Worm (Caenorhabditis elegans) whole organism, L2 larva: ENCODE results near the gene H20E11.2.

ENCODE experiments used
- C34F6.9 ChIP-seq: fragments of 150-350 bp; optimal IDR thresholded peaks from 2 replicates; lab custom pipeline; 2014; ENCODE audit warnings: missing biosample characterization, missing genetic modification characterization
- F13H6.1 ChIP-seq: sonication (generic microtip); optimal IDR thresholded peaks from 2 replicates; lab custom pipeline; 2016; ENCODE audit warnings: missing genetic modification characterization, missing compliant biosample characterization
- R02D3.7 ChIP-seq: fragments of 150-350 bp; optimal IDR thresholded peaks from 2 replicates; lab custom pipeline; 2014; ENCODE audit warnings: missing biosample characterization, missing genetic modification characterization
- Y55F3AM.14 ChIP-seq: fragments of 200-800 bp; sonication (Bioruptor generic); optimal IDR thresholded peaks from 2 replicates; lab custom pipeline; 2018; ENCODE audit warnings: mild to moderate bottlenecking, missing genetic modification characterization, missing compliant biosample characterization
- aly-2 ChIP-seq: fragments of 150-350 bp; optimal IDR thresholded peaks from 2 replicates; lab custom pipeline; 2014; ENCODE audit warnings: missing biosample characterization, missing genetic modification characterization
- blmp-1 ChIP-seq: sonication (generic microtip); optimal IDR thresholded peaks from 2 replicates; lab custom pipeline; 2017; ENCODE audit warnings: missing genetic modification characterization, mild to moderate bottlenecking, missing compliant biosample characterization, antibody characterized with exemption, moderate library complexity; ENCODE audit not compliant: insufficient read depth
- ceh-16 ChIP-seq: fragments of 150-350 bp; optimal IDR thresholded peaks from 2 replicates; lab custom pipeline; 2014; ENCODE audit warnings: missing biosample characterization, missing genetic modification characterization
- ceh-82 ChIP-seq: fragments of 150-350 bp; optimal IDR thresholded peaks from 2 replicates; lab custom pipeline; 2014; ENCODE audit warnings: missing biosample characterization, missing genetic modification characterization
- crh-2 ChIP-seq: sonication (generic microtip); optimal IDR thresholded peaks from 2 replicates; lab custom pipeline; 2017; ENCODE audit warnings: missing biosample characterization, missing genetic modification characterization
- dmd-4 ChIP-seq: sonication (generic microtip); optimal IDR thresholded peaks from 2 replicates; lab custom pipeline; 2017; ENCODE audit warnings: missing biosample characterization, missing genetic modification characterization
- egl-27 ChIP-seq: sonication (generic microtip); optimal IDR thresholded peaks from 3 replicates; lab custom pipeline; 2017; ENCODE audit warnings: missing biosample characterization, missing genetic modification reagents, missing genetic modification characterization
- elt-1 ChIP-seq: fragments of 150-350 bp; optimal IDR thresholded peaks from 2 replicates; lab custom pipeline; 2014; ENCODE audit warnings: missing biosample characterization, missing genetic modification characterization
- elt-3 ChIP-seq: sonication (generic microtip); optimal IDR thresholded peaks from 2 replicates; lab custom pipeline; 2017; ENCODE audit warnings: missing biosample characterization, missing genetic modification characterization
- fos-1 ChIP-seq: fragments of 150-350 bp; optimal IDR thresholded peaks from 2 replicates; lab custom pipeline; 2014; ENCODE audit warnings: missing biosample characterization, missing genetic modification characterization
- gmeb-1 ChIP-seq: fragments of 150-350 bp; optimal IDR thresholded peaks from 2 replicates; lab custom pipeline; 2014; ENCODE audit warnings: missing biosample characterization, missing genetic modification characterization
- lin-11 ChIP-seq: fragments of 150-350 bp; sonication (generic microtip); optimal IDR thresholded peaks from 2 replicates; lab custom pipeline; 2014; ENCODE audit warnings: missing biosample characterization, missing genetic modification characterization, inconsistent platforms, mixed read lengths
- lin-39 ChIP-seq: fragments of 150-350 bp; optimal IDR thresholded peaks from 2 replicates; lab custom pipeline; 2014; ENCODE audit warnings: missing biosample characterization, missing genetic modification reagents, missing genetic modification characterization
- mab-5 ChIP-seq: fragments of 150-350 bp; optimal IDR thresholded peaks from 2 replicates; lab custom pipeline; 2014; ENCODE audit warnings: missing biosample characterization, missing genetic modification characterization
- mbf-1 ChIP-seq: sonication (generic microtip); optimal IDR thresholded peaks from 2 replicates; lab custom pipeline; 2017; ENCODE audit warnings: missing biosample characterization, missing genetic modification characterization
- mdl-1 ChIP-seq, 2 experiments: fragments of 150-350 bp in 1 of 2; sonication (generic microtip) in 1 of 2; optimal IDR thresholded peaks; 2 replicates each; lab custom pipeline; 2017; ENCODE audit warnings: missing biosample characterization in 2 of 2, missing genetic modification characterization in 2 of 2
- nhr-10 ChIP-seq: sonication (generic microtip); optimal IDR thresholded peaks from 2 replicates; lab custom pipeline; 2017; ENCODE audit warnings: missing biosample characterization, missing genetic modification characterization
- nhr-11 ChIP-seq: fragments of 150-350 bp; optimal IDR thresholded peaks from 2 replicates; lab custom pipeline; 2014; ENCODE audit warnings: missing biosample characterization, missing genetic modification characterization
- nhr-12 ChIP-seq: fragments of 150-350 bp; optimal IDR thresholded peaks from 2 replicates; lab custom pipeline; 2014; ENCODE audit warnings: missing biosample characterization, missing genetic modification characterization
- nhr-129 ChIP-seq: fragments of 150-350 bp; optimal IDR thresholded peaks from 2 replicates; lab custom pipeline; 2014; ENCODE audit warnings: missing biosample characterization, missing genetic modification characterization
- nhr-23 ChIP-seq: fragments of 150-350 bp; optimal IDR thresholded peaks from 2 replicates; lab custom pipeline; 2014; ENCODE audit warnings: missing biosample characterization, missing genetic modification reagents, missing genetic modification characterization
- nhr-237 ChIP-seq: fragments of 150-350 bp; optimal IDR thresholded peaks from 2 replicates; lab custom pipeline; 2014; ENCODE audit warnings: missing biosample characterization, missing genetic modification characterization
- nhr-25 ChIP-seq: fragments of 150-350 bp; sonication (generic microtip); optimal IDR thresholded peaks from 3 replicates; lab custom pipeline; 2014; ENCODE audit warnings: missing biosample characterization, missing genetic modification characterization
- nhr-77 ChIP-seq: fragments of 150-350 bp; optimal IDR thresholded peaks from 2 replicates; lab custom pipeline; 2014; ENCODE audit warnings: missing biosample characterization, missing genetic modification characterization
- skn-1 ChIP-seq: sonication (generic microtip); optimal IDR thresholded peaks from 2 replicates; lab custom pipeline; 2017; ENCODE audit warnings: missing biosample characterization, missing genetic modification characterization
- sma-3 ChIP-seq: sonication (generic microtip); optimal IDR thresholded peaks from 2 replicates; lab custom pipeline; 2016; ENCODE audit warnings: missing genetic modification reagents, missing genetic modification characterization, missing compliant biosample characterization
- sma-9 ChIP-seq, 2 experiments: fragments of 150-350 bp in 1 of 2; sonication (generic microtip) in 1 of 2; optimal IDR thresholded peaks; 2 replicates each; lab custom pipeline; 2014 to 2016; ENCODE audit warnings: missing genetic modification characterization in 2 of 2, mild to moderate bottlenecking in 1 of 2, missing biosample characterization in 1 of 2, missing compliant biosample characterization in 1 of 2, missing genetic modification reagents in 1 of 2, moderate library complexity in 1 of 2
- unc-39 ChIP-seq: fragments of 150-350 bp; optimal IDR thresholded peaks from 2 replicates; lab custom pipeline; 2014; ENCODE audit warnings: missing biosample characterization, missing genetic modification characterization
- unc-55 ChIP-seq: fragments of 150-350 bp; sonication (generic microtip); optimal IDR thresholded peaks from 3 replicates; lab custom pipeline; 2014; ENCODE audit warnings: missing biosample characterization, missing genetic modification reagents, missing genetic modification characterization
- unc-62 ChIP-seq: fragments of 150-350 bp; optimal IDR thresholded peaks from 2 replicates; lab custom pipeline; 2014; ENCODE audit warnings: missing biosample characterization, missing genetic modification reagents, missing genetic modification characterization
- zag-1 ChIP-seq: fragments of 150-350 bp; optimal IDR thresholded peaks from 2 replicates; lab custom pipeline; 2014; ENCODE audit warnings: missing biosample characterization, missing genetic modification characterization
- ztf-1 ChIP-seq: fragments of 200-800 bp; sonication (Bioruptor generic); conservative IDR thresholded peaks from 2 replicates; pipeline ENCODE4 v1.3.6; 2022; ENCODE audit warnings: missing genetic modification characterization, missing compliant biosample characterization
- ztf-11 ChIP-seq: sonication (generic microtip); optimal IDR thresholded peaks from 2 replicates; lab custom pipeline; 2017; ENCODE audit warnings: missing biosample characterization, missing genetic modification characterization
- ztf-4 ChIP-seq: fragments of 150-350 bp; optimal IDR thresholded peaks from 2 replicates; lab custom pipeline; 2014; ENCODE audit warnings: missing biosample characterization, missing genetic modification characterization

The H20E11.2 gene

ce11 chrIV:6811808-6812207 is 15.8 kb upstream of the H20E11.2 start, which contains the start of gene ceh-48:
Gene ceh-48, plus strand, starts transcription at chrIV:6812108.
- TF ChIP-seq ztf-11 (tag; lab: Kevin White, UChicago) = no peak
- no peak for TF ChIP-seq dmd-4 (tag; lab: Kevin White, UChicago)
- TF ChIP-seq mbf-1 (tag; lab: Kevin White, UChicago) = no peak
- TF ChIP-seq fos-1 (tag; lab: Kevin White, UChicago) = no peak
- no peak for TF ChIP-seq unc-62 (GFP tag; lab: Kevin White, UChicago)

ce11 chrIV:6817554-6817953 is 10.0 kb upstream of the H20E11.2 start, which contains the start of gene C17H12.5:
Gene C17H12.5, minus strand, starts transcription at chrIV:6817654.
- TF ChIP-seq C34F6.9 (tag; lab: Kevin White, UChicago) (no peak), gmeb-1 (no peak), sma-3 (GFP tag; lab: Kevin White, UChicago) (no peak), ceh-82 (tag; lab: Kevin White, UChicago) (no peak), ztf-1 (no peak), nhr-25 (tag; lab: Kevin White, UChicago) (no peak), nhr-129 (tag; lab: Kevin White, UChicago) (no peak), nhr-77 (tag; lab: Kevin White, UChicago) (no peak), nhr-12 (tag; lab: Kevin White, UChicago) (no peak), unc-39 (tag; lab: Kevin White, UChicago) (no peak), elt-1 (tag; lab: Kevin White, UChicago) (no peak), egl-27 (tag; lab: Kevin White, UChicago) (no peak), zag-1 (tag; lab: Kevin White, UChicago) (no peak), ceh-16 (tag; lab: Kevin White, UChicago) (no peak), skn-1 (tag; lab: Kevin White, UChicago) (no peak)

- TF ChIP-seq nhr-23 (tag; lab: Kevin White, UChicago) = no peak
- TF ChIP-seq sma-9 (GFP tag; optimal IDR thresholded peaks at IDR 0.05; lab: Kevin White, UChicago) = peak; percentile 48
- TF ChIP-seq sma-9 (tag; optimal IDR thresholded peaks at IDR 0.05; lab: Kevin White, UChicago) = no peak
- no peak for TF ChIP-seq unc-55
- TF ChIP-seq fos-1 (tag; lab: Kevin White, UChicago) = peak; percentile 73
- TF ChIP-seq mbf-1 (tag; lab: Kevin White, UChicago) = no peak
- TF ChIP-seq aly-2 = no peak
- no peak for TF ChIP-seq skn-1 (tag; lab: Kevin White, UChicago)
- TF ChIP-seq, all 48 proteins: peak for 2
Measured at ce11 chrIV:6818369-6818768, 9.2 kb upstream of the H20E11.2 start, which contains the start of gene C17H12.8. Gene C17H12.8, plus strand, starts transcription at chrIV:6818703.

- TF ChIP-seq elt-1 (tag; lab: Kevin White, UChicago) (no peak), nhr-129 (tag; lab: Kevin White, UChicago) (no peak), ceh-16 (tag; lab: Kevin White, UChicago) (no peak), ceh-82 (tag; lab: Kevin White, UChicago) (no peak), dmd-4 (tag; lab: Kevin White, UChicago) (no peak), blmp-1 (tag; lab: Kevin White, UChicago) (no peak), sma-3 (GFP tag; lab: Kevin White, UChicago) (no peak), mab-5 (tag; lab: Kevin White, UChicago) (no peak), zag-1 (tag; lab: Kevin White, UChicago) (no peak), nhr-10 (tag; lab: Kevin White, UChicago) (no peak), unc-39 (tag; lab: Kevin White, UChicago) (no peak), F13H6.1 (no peak), sma-9 (GFP tag; optimal IDR thresholded peaks at IDR 0.05; lab: Kevin White, UChicago) (no peak), sma-9 (tag; optimal IDR thresholded peaks at IDR 0.05; lab: Kevin White, UChicago) (no peak), unc-55 (no peak), lin-39 (no peak), elt-3 (tag; lab: Kevin White, UChicago) (no peak), mdl-1 (tag; optimal IDR thresholded peaks at IDR 0.05; lab: Kevin White, UChicago) (no peak), egl-27 (tag; lab: Kevin White, UChicago) (no peak), nhr-237 (tag; lab: Kevin White, UChicago) (no peak)
Measured at ce11 chrIV:6821709-6822108, 5.9 kb upstream of the H20E11.2 start.

ce11 chrIV:6822406-6822805 is 5.2 kb upstream of the H20E11.2 start, which contains the start of gene C17H12.6:
Gene C17H12.6, minus strand, starts transcription at chrIV:6822506.
- TF ChIP-seq R02D3.7 (tag; lab: Kevin White, UChicago) (no peak), elt-1 (tag; lab: Kevin White, UChicago) (no peak), C34F6.9 (tag; lab: Kevin White, UChicago) (no peak), skn-1 (tag; lab: Kevin White, UChicago) (no peak), nhr-11 (tag; lab: Kevin White, UChicago) (no peak), sma-9 (GFP tag; optimal IDR thresholded peaks at IDR 0.05; lab: Kevin White, UChicago) (no peak), sma-9 (tag; optimal IDR thresholded peaks at IDR 0.05; lab: Kevin White, UChicago) (no peak), mab-5 (tag; lab: Kevin White, UChicago) (no peak), Y55F3AM.14 (GFP tag; lab: Kevin White, UChicago) (no peak), lin-11 (tag; lab: Kevin White, UChicago) (no peak), nhr-23 (tag; lab: Kevin White, UChicago) (no peak), ceh-82 (tag; lab: Kevin White, UChicago) (no peak), ztf-4 (tag; lab: Kevin White, UChicago) (no peak), zag-1 (tag; lab: Kevin White, UChicago) (no peak), nhr-237 (tag; lab: Kevin White, UChicago) (no peak), crh-2 (tag; lab: Kevin White, UChicago) (no peak)
